Comparison of ENCODE assay signal across 1 fruit fly cellular context in genomic region chr3R:8563774-8564173, dm6.
TF ChIP-seq lines count a peak whose summit lies in the region.

Gene Cenp-C (plus strand): TSS chr3R:8564105.

TF ChIP-seq in whole organism, embryonic, 481 proteins besides CTCF, POLR2A, EP300 and RAD21 (continued from another document):
- TF ChIP-seq CG17829 (tag; optimal IDR thresholded peaks at IDR 0.05; lab: Kevin White, UChicago) (peak; percentile 51), vnd (GFP tag; IDR thresholded peaks at IDR 0.05; lab: Robert Waterston, UW; ENCODE audit: partially characterized antibody) (no peak), Drgx (GFP tag; IDR thresholded peaks at IDR 0.05; lab: Robert Waterston, UW) (no peak), fd102C (GFP tag; optimal IDR thresholded peaks at IDR 0.05; lab: Kevin White, UChicago) (no peak), CrebB (tag; optimal IDR thresholded peaks at IDR 0.05; lab: Kevin White, UChicago) (no peak), Opbp (GFP tag; IDR thresholded peaks at IDR 0.05; lab: Robert Waterston, UW; ENCODE audit: partially characterized antibody) (no peak), CG5953 (GFP tag; IDR thresholded peaks at IDR 0.05; lab: Robert Waterston, UW) (no peak), kay (GFP tag; optimal IDR thresholded peaks at IDR 0.05; lab: Kevin White, UChicago) (no peak), Sox102F (GFP tag; optimal IDR thresholded peaks at IDR 0.05; lab: Kevin White, UChicago) (no peak), mam (GFP tag; optimal IDR thresholded peaks at IDR 0.05; lab: Kevin White, UChicago) (peak; percentile 64), fd96Cb (tag; optimal IDR thresholded peaks at IDR 0.05; lab: Kevin White, UChicago) (no peak), en (GFP tag; optimal IDR thresholded peaks at IDR 0.05; lab: Kevin White, UChicago) (no peak), CG1603 (tag; optimal IDR thresholded peaks at IDR 0.05; lab: Kevin White, UChicago) (peak; percentile 33), CG15479 (GFP tag; optimal IDR thresholded peaks at IDR 0.05; lab: Kevin White, UChicago) (no peak), phol (tag; optimal IDR thresholded peaks at IDR 0.05; lab: Kevin White, UChicago) (peak; percentile 80), CG11696 (GFP tag; IDR thresholded peaks at IDR 0.05; lab: Robert Waterston, UW) (no peak), disco-r (GFP tag; optimal IDR thresholded peaks at IDR 0.05; lab: Kevin White, UChicago) (no peak), CG1792 (GFP tag; optimal IDR thresholded peaks at IDR 0.05; lab: Kevin White, UChicago) (no peak), pho (GFP tag; optimal IDR thresholded peaks at IDR 0.05; lab: Kevin White, UChicago) (peak; percentile 35), hb (GFP tag; IDR thresholded peaks at IDR 0.05; lab: Robert Waterston, UW; ENCODE audit: partially characterized antibody) (no peak), Bteb2 (GFP tag; optimal IDR thresholded peaks at IDR 0.05; lab: Kevin White, UChicago) (peak; percentile 18), Dip2 (GFP tag; IDR thresholded peaks at IDR 0.05; lab: Robert Waterston, UW) (no peak), CG2889 (GFP tag; IDR thresholded peaks at IDR 0.05; lab: Robert Waterston, UW) (no peak), CG15514 (GFP tag; optimal IDR thresholded peaks at IDR 0.05; lab: Kevin White, UChicago) (peak; percentile 53), CG6689 (GFP tag; IDR thresholded peaks at IDR 0.05; lab: Robert Waterston, UW) (peak; percentile 33; the same call in 1 of the 2 replicates), CG31441 (GFP tag; IDR thresholded peaks at IDR 0.05; lab: Robert Waterston, UW) (no peak), CG4360 (GFP tag; IDR thresholded peaks at IDR 0.05; lab: Robert Waterston, UW) (no peak), nmo (GFP tag; optimal IDR thresholded peaks at IDR 0.05; lab: Kevin White, UChicago) (peak; percentile 68), fd64A (GFP tag; optimal IDR thresholded peaks at IDR 0.05; lab: Kevin White, UChicago) (no peak), CG12744 (GFP tag; optimal IDR thresholded peaks at IDR 0.05; lab: Kevin White, UChicago) (no peak), Scr (GFP tag; IDR thresholded peaks at IDR 0.05; lab: Robert Waterston, UW; ENCODE audit: partially characterized antibody) (peak; percentile 49; the same call in 1 of the 2 replicates), Pdp1 (GFP tag; optimal IDR thresholded peaks at IDR 0.05; lab: Kevin White, UChicago) (peak in 1 of 2 experiments; percentile 30), HLH4C (GFP tag; IDR thresholded peaks at IDR 0.05; lab: Robert Waterston, UW; ENCODE audit: partially characterized antibody) (no peak), lab (GFP tag; optimal IDR thresholded peaks at IDR 0.05; lab: Kevin White, UChicago) (no peak), CG6683 (GFP tag; optimal IDR thresholded peaks at IDR 0.05; lab: Kevin White, UChicago) (no peak), CG1602 (GFP tag; optimal IDR thresholded peaks at IDR 0.05; lab: Kevin White, UChicago) (peak; percentile 12), Hey (tag; optimal IDR thresholded peaks at IDR 0.05; lab: Kevin White, UChicago) (no peak), fd3F (GFP tag; optimal IDR thresholded peaks at IDR 0.05; lab: Kevin White, UChicago) (no peak), CG14965 (GFP tag; optimal IDR thresholded peaks at IDR 0.05; lab: Kevin White, UChicago; ENCODE audit: borderline replicate concordance) (no peak), CG2875 (GFP tag; optimal IDR thresholded peaks at IDR 0.05; lab: Kevin White, UChicago) (no peak), CG6254 (GFP tag; optimal IDR thresholded peaks at IDR 0.05; lab: Kevin White, UChicago) (no peak), emc (GFP tag; optimal IDR thresholded peaks at IDR 0.05; lab: Kevin White, UChicago) (no peak), nerfin-1 (tag; optimal IDR thresholded peaks at IDR 0.05; lab: Kevin White, UChicago) (no peak), Dip3 (GFP tag; optimal IDR thresholded peaks at IDR 0.05; lab: Kevin White, UChicago) (peak; percentile 44), ken (GFP tag; IDR thresholded peaks at IDR 0.05; lab: Robert Waterston, UW) (no peak), lbe (GFP tag; optimal IDR thresholded peaks at IDR 0.05; lab: Kevin White, UChicago) (no peak), zf30C (GFP tag; optimal IDR thresholded peaks at IDR 0.05; lab: Kevin White, UChicago) (no peak), vfl (GFP tag; optimal IDR thresholded peaks at IDR 0.05; lab: Kevin White, UChicago) (no peak), Bgb (GFP tag; IDR thresholded peaks at IDR 0.05; lab: Robert Waterston, UW; ENCODE audit: partially characterized antibody) (no peak), CG32772 (GFP tag; IDR thresholded peaks at IDR 0.05; lab: Robert Waterston, UW) (no peak), crc (GFP tag; optimal IDR thresholded peaks at IDR 0.05; lab: Kevin White, UChicago) (peak; percentile 23), dmrt99B (tag; optimal IDR thresholded peaks at IDR 0.05; lab: Kevin White, UChicago) (no peak), Abd-B (GFP tag; optimal IDR thresholded peaks at IDR 0.05; lab: Kevin White, UChicago) (peak; percentile 55), scrt (GFP tag; optimal IDR thresholded peaks at IDR 0.05; lab: Kevin White, UChicago) (no peak), fu2 (GFP tag; optimal IDR thresholded peaks at IDR 0.05; lab: Kevin White, UChicago) (peak; percentile 41), p53 (GFP tag; optimal IDR thresholded peaks at IDR 0.05; lab: Kevin White, UChicago) (no peak), nerfin-2 (GFP tag; IDR thresholded peaks at IDR 0.05; lab: Robert Waterston, UW; ENCODE audit: partially characterized antibody) (no peak), CG8359 (GFP tag; optimal IDR thresholded peaks at IDR 0.05; lab: Kevin White, UChicago; ENCODE audit: borderline replicate concordance) (no peak), CG33213 (GFP tag; optimal IDR thresholded peaks at IDR 0.05; lab: Kevin White, UChicago) (peak; percentile 2), CG10543 (GFP tag; optimal IDR thresholded peaks at IDR 0.05; lab: Kevin White, UChicago) (no peak), CG7745 (tag; optimal IDR thresholded peaks at IDR 0.05; lab: Kevin White, UChicago) (no peak), dpn (GFP tag; optimal IDR thresholded peaks at IDR 0.05; lab: Kevin White, UChicago) (peak; percentile 14 to 30), Dad (GFP tag; optimal IDR thresholded peaks at IDR 0.05; lab: Kevin White, UChicago) (no peak), Mad (GFP tag; optimal IDR thresholded peaks at IDR 0.05; lab: Kevin White, UChicago) (no peak), CG15011 (GFP tag; optimal IDR thresholded peaks at IDR 0.05; lab: Kevin White, UChicago) (no peak), repo (GFP tag; optimal IDR thresholded peaks at IDR 0.05; lab: Kevin White, UChicago) (no peak), CG11093 (GFP tag; IDR thresholded peaks at IDR 0.05; lab: Robert Waterston, UW) (no peak), Nf-YC (tag; optimal IDR thresholded peaks at IDR 0.05; lab: Kevin White, UChicago) (no peak), unc-4 (GFP tag; IDR thresholded peaks at IDR 0.05; lab: Robert Waterston, UW; ENCODE audit: partially characterized antibody) (no peak), CG10147 (GFP tag; optimal IDR thresholded peaks at IDR 0.05; lab: Kevin White, UChicago) (no peak), knrl (GFP tag; IDR thresholded peaks at IDR 0.05; lab: Robert Waterston, UW; ENCODE audit: partially characterized antibody) (peak; percentile 56), CG8765 (GFP tag; IDR thresholded peaks at IDR 0.05; lab: Robert Waterston, UW) (no peak), trh (GFP tag; optimal IDR thresholded peaks at IDR 0.05; lab: Kevin White, UChicago) (no peak), luna (GFP tag; optimal IDR thresholded peaks at IDR 0.05; lab: Kevin White, UChicago) (no peak), stwl (tag; optimal IDR thresholded peaks at IDR 0.05; lab: Kevin White, UChicago) (peak; percentile 64), Oaz (GFP tag; IDR thresholded peaks at IDR 0.05; lab: Robert Waterston, UW) (no peak), Stat92E (GFP tag; optimal IDR thresholded peaks at IDR 0.05; lab: Kevin White, UChicago) (no peak), CG4424 (GFP tag; optimal IDR thresholded peaks at IDR 0.05; lab: Kevin White, UChicago) (peak; percentile 35), Hr51 (GFP tag; optimal IDR thresholded peaks at IDR 0.05; lab: Kevin White, UChicago) (peak in 1 of 2 experiments; percentile 18), Atf6 (GFP tag; IDR thresholded peaks at IDR 0.05; lab: Robert Waterston, UW) (no peak), Taf1 (GFP tag; IDR thresholded peaks at IDR 0.05; lab: Robert Waterston, UW) (no peak), ems (GFP tag; optimal IDR thresholded peaks at IDR 0.05; lab: Kevin White, UChicago) (no peak), B-H1 (GFP tag; IDR thresholded peaks at IDR 0.05; lab: Robert Waterston, UW) (no peak), Med (GFP tag; lab: Kevin White, UChicago) (peak; percentile 87), PHDP (tag; optimal IDR thresholded peaks at IDR 0.05; lab: Kevin White, UChicago) (no peak), pb (GFP tag; optimal IDR thresholded peaks at IDR 0.05; lab: Kevin White, UChicago) (no peak), nau (GFP tag; optimal IDR thresholded peaks at IDR 0.05; lab: Kevin White, UChicago) (no peak), shn (GFP tag; optimal IDR thresholded peaks at IDR 0.05; lab: Kevin White, UChicago) (no peak), gsb-n (tag; optimal IDR thresholded peaks at IDR 0.05; lab: Kevin White, UChicago) (no peak), BtbVII (GFP tag; optimal IDR thresholded peaks at IDR 0.05; lab: Kevin White, UChicago) (no peak), CG16813 (GFP tag; IDR thresholded peaks at IDR 0.05; lab: Robert Waterston, UW; ENCODE audit: partially characterized antibody) (no peak), CG18619 (GFP tag; optimal IDR thresholded peaks at IDR 0.05; lab: Kevin White, UChicago) (no peak), otp (GFP tag; IDR thresholded peaks at IDR 0.05; lab: Robert Waterston, UW) (no peak), tgo (GFP tag; IDR thresholded peaks at IDR 0.05; lab: Robert Waterston, UW) (no peak), pum (GFP tag; optimal IDR thresholded peaks at IDR 0.05; lab: Kevin White, UChicago) (peak; percentile 45), NC2β (GFP tag; optimal IDR thresholded peaks at IDR 0.05; lab: Kevin White, UChicago) (peak; percentile 42), chm (GFP tag; IDR thresholded peaks at IDR 0.05; lab: Robert Waterston, UW) (no peak), NK7.1 (GFP tag; optimal IDR thresholded peaks at IDR 0.05; lab: Kevin White, UChicago) (no peak), CG1647 (GFP tag; optimal IDR thresholded peaks at IDR 0.05; lab: Kevin White, UChicago) (no peak), odd (GFP tag; optimal IDR thresholded peaks at IDR 0.05; lab: Kevin White, UChicago) (no peak), exex (tag; optimal IDR thresholded peaks at IDR 0.05; lab: Kevin White, UChicago) (no peak), CG10462 (GFP tag; optimal IDR thresholded peaks at IDR 0.05; lab: Kevin White, UChicago) (no peak), CG10209 (GFP tag; optimal IDR thresholded peaks at IDR 0.05; lab: Kevin White, UChicago) (no peak), CG11504 (tag; optimal IDR thresholded peaks at IDR 0.05; lab: Kevin White, UChicago) (no peak), bcd (GFP tag; optimal IDR thresholded peaks at IDR 0.05; lab: Kevin White, UChicago) (peak; percentile 17), CG14667 (GFP tag; IDR thresholded peaks at IDR 0.05; lab: Robert Waterston, UW) (no peak), ato (GFP tag; IDR thresholded peaks at IDR 0.05; lab: Robert Waterston, UW; ENCODE audit: partially characterized antibody) (no peak), kni (GFP tag; optimal IDR thresholded peaks at IDR 0.05; lab: Kevin White, UChicago) (no peak), CG7786 (GFP tag; optimal IDR thresholded peaks at IDR 0.05; lab: Kevin White, UChicago) (peak; percentile 20), sna (GFP tag; IDR thresholded peaks at IDR 0.05; lab: Robert Waterston, UW; ENCODE audit: partially characterized antibody) (no peak), Hmx (GFP tag; optimal IDR thresholded peaks at IDR 0.05; lab: Kevin White, UChicago) (no peak), pfk (GFP tag; optimal IDR thresholded peaks at IDR 0.05; lab: Kevin White, UChicago) (no peak), Dll (GFP tag; IDR thresholded peaks at IDR 0.05; lab: Robert Waterston, UW; ENCODE audit: partially characterized antibody) (peak; percentile 47; the same call in 1 of the 4 replicates)
